Worm (Caenorhabditis elegans) whole organism, L1 larva: Measurements from ENCODE around the gene efl-3.

Source experiments
- ceh-82 ChIP-seq, 3 experiments: fragments of 150-350 bp in 1 of 3; sonication (generic microtip) in 2 of 3; optimal IDR thresholded peaks; 2 replicates each; lab custom pipeline; 2014 to 2017; ENCODE audit warnings: missing biosample characterization in 3 of 3, missing genetic modification characterization in 3 of 3
- ces-1 ChIP-seq: fragments of 150-350 bp; optimal IDR thresholded peaks from 2 replicates; lab custom pipeline; 2014; ENCODE audit warnings: missing biosample characterization, missing genetic modification reagents, missing genetic modification characterization
- elt-3 ChIP-seq, 6 experiments: fragments of 150-350 bp in 1 of 6; sonication (generic microtip); optimal IDR thresholded peaks; 2 replicates each; lab custom pipeline; 2017 to 2018; ENCODE audit warnings: missing biosample characterization in 6 of 6, missing genetic modification characterization in 6 of 6, inconsistent platforms in 1 of 6
- fkh-8 ChIP-seq: sonication (generic microtip); optimal IDR thresholded peaks from 2 replicates; lab custom pipeline; 2016; ENCODE audit warnings: mild to moderate bottlenecking, missing genetic modification characterization, missing compliant biosample characterization
- fos-1 ChIP-seq: fragments of 150-350 bp; optimal IDR thresholded peaks from 2 replicates; lab custom pipeline; 2014; ENCODE audit warnings: missing biosample characterization, missing genetic modification characterization

ce11 chrII:8405303-8405702 is 7.2 kb upstream of the efl-3 start, which contains the start of gene ubc-24:
- TF ChIP-seq fkh-8 (tag; lab: Kevin White, UChicago), result no peak
- TF ChIP-seq fos-1 (tag; lab: Kevin White, UChicago), result no peak
- TF ChIP-seq ceh-82 (tag; optimal IDR thresholded peaks at IDR 0.05; lab: Kevin White, UChicago), result no peak
- TF ChIP-seq ces-1, result no peak
- no peak for TF ChIP-seq elt-3 (tag; optimal IDR thresholded peaks at IDR 0.05; lab: Kevin White, UChicago)
